Fruit fly (Drosophila melanogaster): Measurements from ENCODE around the gene CG13133.
A peak's percentile ranks its signal among the peaks of the same experiment; 100 is the strongest.

Gene CG13133

DNA sequence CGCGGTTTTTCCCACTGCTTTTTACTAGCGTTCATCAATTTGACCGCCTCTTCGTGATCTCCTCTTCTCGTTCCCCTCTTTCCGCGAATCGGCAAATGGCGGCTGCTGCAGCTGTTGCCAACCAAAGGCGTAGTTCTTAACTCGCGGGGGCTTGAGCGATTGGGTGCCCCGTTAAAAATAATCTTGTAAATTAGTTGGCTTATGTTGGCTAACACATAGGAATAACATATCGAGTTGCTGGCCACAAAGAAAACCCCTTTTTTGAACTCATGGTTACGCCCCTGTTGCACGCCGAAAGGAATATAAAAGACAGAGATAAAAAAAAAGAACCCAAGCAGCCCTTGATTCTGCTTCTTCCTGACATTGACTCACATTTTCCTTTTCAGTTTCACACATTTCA is 35.0 kb downstream of the CG13133 start:
- TF ChIP-seq CG11762 (GFP tag; optimal IDR thresholded peaks at IDR 0.05; ENCODE audit: insufficient read depth) = peak; percentile 89
- peak; percentile 94 for TF ChIP-seq Hr4 (GFP tag; optimal IDR thresholded peaks at IDR 0.05)
- TF ChIP-seq Eip78C (GFP tag) = peak; percentile 99
- TF ChIP-seq CG1621 (tag; optimal IDR thresholded peaks at IDR 0.05) = peak; percentile 94
- TF ChIP-seq CG6792 (GFP tag; optimal IDR thresholded peaks at IDR 0.05) = peak; percentile 98
- peak; percentile 95 for TF ChIP-seq spab (GFP tag; optimal IDR thresholded peaks at IDR 0.05)
- peak; percentile 97 for TF ChIP-seq pdm3 (GFP tag; optimal IDR thresholded peaks at IDR 0.05)
- peak; percentile 96 for TF ChIP-seq CG11902 (GFP tag; optimal IDR thresholded peaks at IDR 0.05)
- TF ChIP-seq ss (GFP tag; optimal IDR thresholded peaks at IDR 0.05) = peak; percentile 88 to 92
- TF ChIP-seq Hr38 (GFP tag; optimal IDR thresholded peaks at IDR 0.05) = peak; percentile 20
- peak; percentile 98 for TF ChIP-seq esn (GFP tag; optimal IDR thresholded peaks at IDR 0.05)
- TF ChIP-seq CG9139 (GFP tag; optimal IDR thresholded peaks at IDR 0.05) = peak; percentile 86
- TF ChIP-seq dsx (GFP tag; optimal IDR thresholded peaks at IDR 0.05; ENCODE audit: poor library complexity, severe bottlenecking) = peak; percentile 91
- TF ChIP-seq CG15336 (GFP tag; IDR thresholded peaks at IDR 0.05) = peak; percentile 93
- peak; percentile 98 for TF ChIP-seq acj6 (GFP tag; optimal IDR thresholded peaks at IDR 0.05)
- peak; percentile 96 for TF ChIP-seq achi (GFP tag; optimal IDR thresholded peaks at IDR 0.05)
- peak; percentile 98 for TF ChIP-seq Smox (GFP tag; optimal IDR thresholded peaks at IDR 0.05)
- peak; percentile 98 for TF ChIP-seq Hr39 (GFP tag; optimal IDR thresholded peaks at IDR 0.05)
- peak; percentile 95 for TF ChIP-seq vri (GFP tag; optimal IDR thresholded peaks at IDR 0.05)
- TF ChIP-seq Lpt (GFP tag; optimal IDR thresholded peaks at IDR 0.05) = peak; percentile 96
- TF ChIP-seq CG11294 (GFP tag; IDR thresholded peaks at IDR 0.05) = peak; percentile 90
- TF ChIP-seq Met (GFP tag; optimal IDR thresholded peaks at IDR 0.05) = peak; percentile 98
- peak; percentile 98 for TF ChIP-seq Sox102F (GFP tag; optimal IDR thresholded peaks at IDR 0.05)
- peak; percentile 98 for TF ChIP-seq CG7368 (GFP tag; optimal IDR thresholded peaks at IDR 0.05)
- peak; percentile 99 for TF ChIP-seq svp (GFP tag)
- TF ChIP-seq CG3919 (GFP tag; optimal IDR thresholded peaks at IDR 0.05) = peak; percentile 99
- TF ChIP-seq CG34406 (GFP tag; optimal IDR thresholded peaks at IDR 0.05) = peak; percentile 96
- peak; percentile 98 for TF ChIP-seq net (GFP tag; optimal IDR thresholded peaks at IDR 0.05)
- peak; percentile 91 for TF ChIP-seq CG4318 (GFP tag; optimal IDR thresholded peaks at IDR 0.05)
- TF ChIP-seq Gug (GFP tag; IDR thresholded peaks at IDR 0.05) = peak; percentile 93
- TF ChIP-seq CG8632 (GFP tag; optimal IDR thresholded peaks at IDR 0.05) = peak; percentile 95
- peak; percentile 97 for TF ChIP-seq eg (GFP tag; IDR thresholded peaks at IDR 0.05)
- peak; percentile 94 for TF ChIP-seq fd85E (GFP tag; optimal IDR thresholded peaks at IDR 0.05)
- TF ChIP-seq CG16779 (tag; optimal IDR thresholded peaks at IDR 0.05) = peak; percentile 93
- TF ChIP-seq topi (GFP tag; optimal IDR thresholded peaks at IDR 0.05) = peak; percentile 97
- peak; percentile 94 for TF ChIP-seq Blimp-1 (GFP tag; optimal IDR thresholded peaks at IDR 0.05)
- TF ChIP-seq OdsH (GFP tag; optimal IDR thresholded peaks at IDR 0.05) = peak; percentile 97
- no peak for TF ChIP-seq fkh (GFP tag; optimal IDR thresholded peaks at IDR 0.05)
- peak; percentile 94 for TF ChIP-seq CG6808 (GFP tag; optimal IDR thresholded peaks at IDR 0.05)
- peak; percentile 98 for TF ChIP-seq CG10631 (GFP tag; optimal IDR thresholded peaks at IDR 0.05)
- TF ChIP-seq CG10669 (GFP tag; optimal IDR thresholded peaks at IDR 0.05) = peak; percentile 97
- TF ChIP-seq fd59A (GFP tag; optimal IDR thresholded peaks at IDR 0.05) = peak; percentile 94
- peak; percentile 93 for TF ChIP-seq dac (GFP tag; optimal IDR thresholded peaks at IDR 0.05)
- peak; percentile 96 for TF ChIP-seq CG8319 (GFP tag; optimal IDR thresholded peaks at IDR 0.05)
- peak; percentile 95 for TF ChIP-seq CG6854 (GFP tag; optimal IDR thresholded peaks at IDR 0.05)
- peak; percentile 98 for TF ChIP-seq cyc (GFP tag; optimal IDR thresholded peaks at IDR 0.05)
- peak; percentile 98 for TF ChIP-seq CG31627 (GFP tag; optimal IDR thresholded peaks at IDR 0.05)
- TF ChIP-seq CG6163 (GFP tag; IDR thresholded peaks at IDR 0.05) = peak; percentile 99
- TF ChIP-seq Sox15 (GFP tag; optimal IDR thresholded peaks at IDR 0.05) = peak; percentile 96
- peak; percentile 95 for TF ChIP-seq CG32006 (GFP tag; optimal IDR thresholded peaks at IDR 0.05)
- peak; percentile 92 for TF ChIP-seq Eip93F (GFP tag; optimal IDR thresholded peaks at IDR 0.05)
- peak; percentile 96 for TF ChIP-seq Ets21C (GFP tag; optimal IDR thresholded peaks at IDR 0.05)

Measured in whole organism, prepupa.